Worm (Caenorhabditis elegans) whole organism, L4 larva: ENCODE measurements around the gene symk-1.

Source experiments
- F10B5.3 ChIP-seq: sonication (generic microtip); optimal IDR thresholded peaks from 2 replicates; lab custom pipeline; 2016; ENCODE audit warnings: mild to moderate bottlenecking, missing genetic modification characterization, missing compliant biosample characterization
- F26F4.8 ChIP-seq: fragments of 200-800 bp; sonication (Bioruptor generic); conservative IDR thresholded peaks from 2 replicates; pipeline ENCODE4 v1.3.6; 2022; ENCODE audit warnings: missing genetic modification characterization, missing compliant biosample characterization
- R02D3.7 ChIP-seq: fragments of 150-350 bp; sonication (generic microtip); optimal IDR thresholded peaks from 3 replicates; lab custom pipeline; 2014; ENCODE audit warnings: missing biosample characterization, missing genetic modification characterization
- Y105C5A.15 ChIP-seq: fragments of 200-800 bp; sonication (Bioruptor generic); IDR thresholded peaks from 2 replicates; pipeline ENCODE4 v1.3.6; 2022; ENCODE audit warnings: missing genetic modification characterization, missing compliant biosample characterization
- Y48G9A.11 ChIP-seq: fragments of 200-800 bp; sonication (Bioruptor generic); IDR thresholded peaks from 2 replicates; pipeline ENCODE4 v1.3.6; 2022; ENCODE audit warnings: missing genetic modification reagents, missing genetic modification characterization, missing compliant biosample characterization
- Y5F2A.4 ChIP-seq: fragments of 200-800 bp; sonication (Bioruptor generic); optimal IDR thresholded peaks from 2 replicates; lab custom pipeline; 2018; ENCODE audit warnings: mild to moderate bottlenecking, missing genetic modification characterization, missing compliant biosample characterization
- ZK546.5 ChIP-seq, 2 experiments: sonication (generic microtip); optimal IDR thresholded peaks; 2 replicates each; lab custom pipeline; 2017; ENCODE audit warnings: missing biosample characterization in 2 of 2, missing genetic modification characterization in 2 of 2
- aly-2 ChIP-seq: sonication (generic microtip); optimal IDR thresholded peaks from 2 replicates; lab custom pipeline; 2018; ENCODE audit warnings: missing biosample characterization, missing genetic modification characterization
- ceh-20 ChIP-seq: fragments of 200-800 bp; sonication (Bioruptor generic); IDR thresholded peaks from 2 replicates; pipeline ENCODE4 v1.3.6; 2022; ENCODE audit warnings: missing genetic modification reagents, missing genetic modification characterization, missing compliant biosample characterization
- ceh-32 ChIP-seq: sonication (generic microtip); optimal IDR thresholded peaks from 2 replicates; lab custom pipeline; 2016; ENCODE audit warnings: mild to moderate bottlenecking, missing genetic modification characterization, missing compliant biosample characterization; ENCODE audit not compliant: poor library complexity
- cey-2 ChIP-seq: sonication (generic microtip); optimal IDR thresholded peaks from 3 replicates; lab custom pipeline; 2017; ENCODE audit warnings: missing genetic modification characterization, mild to moderate bottlenecking, missing compliant biosample characterization, antibody characterized with exemption, borderline replicate concordance; ENCODE audit not compliant: insufficient read depth
- ctbp-1 ChIP-seq: fragments of 200-800 bp; sonication (Bioruptor generic); IDR thresholded peaks from 2 replicates; pipeline ENCODE4 v1.3.6; 2022; ENCODE audit warnings: missing genetic modification reagents, missing genetic modification characterization, missing compliant biosample characterization
- daf-16 ChIP-seq, 3 experiments: sonication (generic microtip); optimal IDR thresholded peaks; 2 replicates each; lab custom pipeline; 2016 to 2017; ENCODE audit warnings: missing genetic modification characterization in 3 of 3, missing genetic modification reagents in 3 of 3, mild to moderate bottlenecking in 2 of 3, missing compliant biosample characterization in 2 of 3, missing biosample characterization in 1 of 3, moderate library complexity in 1 of 3
- dmd-6 ChIP-seq: fragments of 200-800 bp; sonication (Bioruptor generic); IDR thresholded peaks from 2 replicates; pipeline ENCODE4 v1.3.6; 2022; ENCODE audit warnings: missing genetic modification reagents, missing genetic modification characterization, missing compliant biosample characterization
- dve-1 ChIP-seq: sonication (generic microtip); optimal IDR thresholded peaks from 2 replicates; lab custom pipeline; 2017; ENCODE audit warnings: antibody characterized with exemption, mild to moderate bottlenecking, missing genetic modification characterization, missing compliant biosample characterization; ENCODE audit not compliant: insufficient read depth
- egl-27 ChIP-seq: sonication (generic microtip); optimal IDR thresholded peaks from 3 replicates; lab custom pipeline; 2017; ENCODE audit warnings: missing biosample characterization, missing genetic modification reagents, missing genetic modification characterization
- hlh-30 ChIP-seq: sonication (generic microtip); optimal IDR thresholded peaks from 2 replicates; lab custom pipeline; 2017; ENCODE audit warnings: antibody characterized with exemption, mild to moderate bottlenecking, missing genetic modification characterization, missing compliant biosample characterization; ENCODE audit not compliant: insufficient read depth
- hmg-1.1 ChIP-seq: fragments of 200-800 bp; sonication (Bioruptor generic); IDR thresholded peaks from 2 replicates; pipeline ENCODE4 v1.3.6; 2022; ENCODE audit warnings: missing genetic modification reagents, missing genetic modification characterization, missing compliant biosample characterization
- lin-1 ChIP-seq: fragments of 200-800 bp; sonication (Bioruptor generic); IDR thresholded peaks from 2 replicates; pipeline ENCODE4 v1.3.6; 2022; ENCODE audit warnings: missing genetic modification reagents, missing genetic modification characterization, missing compliant biosample characterization
- lin-13 ChIP-seq: fragments of 150-350 bp; optimal IDR thresholded peaks from 2 replicates; lab custom pipeline; 2014; ENCODE audit warnings: missing biosample characterization, missing genetic modification reagents, missing genetic modification characterization
- lin-38 ChIP-seq: fragments of 200-800 bp; sonication (Bioruptor generic); IDR thresholded peaks from 2 replicates; pipeline ENCODE4 v1.3.6; 2022; ENCODE audit warnings: missing genetic modification reagents, missing genetic modification characterization, missing compliant biosample characterization
- mep-1 ChIP-seq: fragments of 150-350 bp; sonication (generic microtip); optimal IDR thresholded peaks from 3 replicates; lab custom pipeline; 2014; ENCODE audit warnings: missing biosample characterization, missing genetic modification characterization
- mxl-3 ChIP-seq: fragments of 200-800 bp; sonication (Bioruptor generic); optimal IDR thresholded peaks from 2 replicates; lab custom pipeline; 2018; ENCODE audit warnings: mild to moderate bottlenecking, missing genetic modification characterization, missing compliant biosample characterization
- nhr-25 ChIP-seq: sonication (generic microtip); optimal IDR thresholded peaks from 2 replicates; lab custom pipeline; 2017; ENCODE audit warnings: missing genetic modification characterization, mild to moderate bottlenecking, missing compliant biosample characterization, antibody characterized with exemption, moderate library complexity, borderline replicate concordance; ENCODE audit not compliant: insufficient read depth
- set-16 ChIP-seq: fragments of 200-800 bp; sonication (Bioruptor generic); IDR thresholded peaks from 2 replicates; pipeline ENCODE4 v1.3.6; 2022; ENCODE audit warnings: missing genetic modification reagents, missing genetic modification characterization, missing compliant biosample characterization
- tra-1 ChIP-seq: fragments of 200-800 bp; sonication (Bioruptor generic); IDR thresholded peaks from 2 replicates; pipeline ENCODE4 v1.3.6; 2022; ENCODE audit warnings: missing genetic modification reagents, missing genetic modification characterization, missing compliant biosample characterization
- unc-130 ChIP-seq: sonication (generic microtip); optimal IDR thresholded peaks from 2 replicates; lab custom pipeline; 2016; ENCODE audit warnings: missing genetic modification reagents, missing genetic modification characterization, missing compliant biosample characterization
- unc-39 ChIP-seq: sonication (generic microtip); optimal IDR thresholded peaks from 2 replicates; lab custom pipeline; 2017; ENCODE audit warnings: missing biosample characterization, missing genetic modification characterization
- zfp-2 ChIP-seq: sonication (generic microtip); optimal IDR thresholded peaks from 2 replicates; lab custom pipeline; 2016; ENCODE audit warnings: mild to moderate bottlenecking, missing genetic modification characterization, missing compliant biosample characterization
- ztf-11 ChIP-seq: fragments of 150-350 bp; optimal IDR thresholded peaks from 2 replicates; lab custom pipeline; 2014; ENCODE audit warnings: missing biosample characterization, missing genetic modification characterization
- ztf-7 ChIP-seq: fragments of 150-350 bp; optimal IDR thresholded peaks from 2 replicates; lab custom pipeline; 2014; ENCODE audit warnings: missing biosample characterization, missing genetic modification characterization

Gene symk-1

ce11 chrV:8569841-8570361, at the start of gene symk-1, which contains the start of gene F25G6.9 (continued):
- TF ChIP-seq daf-16 (GFP tag; optimal IDR thresholded peaks at IDR 0.05; lab: Kevin White, UChicago) = no peak
- TF ChIP-seq daf-16 (tag; optimal IDR thresholded peaks at IDR 0.05; lab: Kevin White, UChicago) = no peak
- TF ChIP-seq hmg-1.1 (GFP tag; lab: Robert Waterston, UW) = peak; percentile 70

- TF ChIP-seq unc-130 (GFP tag; lab: Kevin White, UChicago) = no peak
- no peak for TF ChIP-seq dve-1 (tag; lab: Kevin White, UChicago)
- TF ChIP-seq ztf-7 = no peak
- no peak for TF ChIP-seq aly-2 (tag; lab: Kevin White, UChicago)
- TF ChIP-seq ZK546.5 (tag; optimal IDR thresholded peaks at IDR 0.05; lab: Kevin White, UChicago) = no peak
- TF ChIP-seq cey-2 (tag; lab: Kevin White, UChicago) = no peak
- no peak for TF ChIP-seq lin-13 (GFP tag; lab: Kevin White, UChicago)
- TF ChIP-seq ctbp-1 (GFP tag; lab: Robert Waterston, UW) = no peak
- TF ChIP-seq Y5F2A.4 = no peak
- TF ChIP-seq mep-1 (tag; lab: Kevin White, UChicago) = no peak
- TF ChIP-seq F26F4.8 (GFP tag; lab: Robert Waterston, UW) = no peak
- TF ChIP-seq mxl-3 = no peak
- TF ChIP-seq ceh-20 (GFP tag; lab: Robert Waterston, UW) = no peak
- no peak for TF ChIP-seq ceh-32 (tag; lab: Kevin White, UChicago)
- no peak for TF ChIP-seq hlh-30
- TF ChIP-seq nhr-25 = no peak
- TF ChIP-seq, all 104 proteins: peak for 0
These were observed 49.1 kb upstream of the symk-1 start, which contains the start of the genes F45F2.11 and otpl-7 for ce11 chrV:8520846-8521553. TSS of gene F45F2.11 (minus strand) at chrV:8520896. TSS of gene otpl-7 (plus strand) at chrV:8521503.

ce11 chrV:8525774-8526173, 44.3 kb upstream of the symk-1 start, which contains the start of gene otpl-6:
TSS of gene otpl-6 (plus strand) at chrV:8526074.
- TF ChIP-seq ztf-11 (tag; lab: Kevin White, UChicago) = no peak
- 0 out of 2 replicates have a peak, but pooled peaks have one; percentile 12 for TF ChIP-seq dmd-6 (GFP tag; lab: Robert Waterston, UW)
- TF ChIP-seq ceh-32 (tag; lab: Kevin White, UChicago) = no peak
- TF ChIP-seq, all 104 proteins: peak for 1

ce11 chrV:8529219-8529618, 40.9 kb upstream of the symk-1 start, which contains the start of gene otpl-5:
TSS of gene otpl-5 (plus strand) at chrV:8529519.
- TF ChIP-seq Y105C5A.15 (GFP tag; lab: Robert Waterston, UW) (no peak), lin-38 (GFP tag; lab: Robert Waterston, UW) (no peak), mep-1 (tag; lab: Kevin White, UChicago) (no peak), F10B5.3 (tag; lab: Kevin White, UChicago) (no peak), lin-1 (GFP tag; lab: Robert Waterston, UW) (no peak)
- TF ChIP-seq, all 104 proteins: peak for 0

- peak; percentile 37; the same call in 1 of the 2 replicates for TF ChIP-seq set-16 (GFP tag; lab: Robert Waterston, UW)
- TF ChIP-seq, all 104 proteins: peak for 1; not testable (repeated sequence) for 103
These were observed 37.0 kb upstream of the symk-1 start, which contains the start of the genes his-8 and his-7 for ce11 chrV:8533067-8533466. TSS of gene his-8 (minus strand) at chrV:8533086. TSS of gene his-7 (plus strand) at chrV:8533379.

- no peak for TF ChIP-seq hlh-30
- no peak for TF ChIP-seq tra-1 (GFP tag; lab: Robert Waterston, UW)
- no peak for TF ChIP-seq zfp-2 (tag; lab: Kevin White, UChicago)
- TF ChIP-seq egl-27 (tag; lab: Kevin White, UChicago) = no peak
- TF ChIP-seq Y48G9A.11 (GFP tag; lab: Robert Waterston, UW) = no peak
- TF ChIP-seq R02D3.7 = no peak
- no peak for TF ChIP-seq ZK546.5 (tag; optimal IDR thresholded peaks at IDR 0.05; lab: Kevin White, UChicago)
- no peak for TF ChIP-seq mxl-3
- no peak for TF ChIP-seq ceh-20 (GFP tag; lab: Robert Waterston, UW)
- TF ChIP-seq ztf-11 (tag; lab: Kevin White, UChicago) = no peak
- no peak for TF ChIP-seq dmd-6 (GFP tag; lab: Robert Waterston, UW)
- no peak for TF ChIP-seq F10B5.3 (tag; lab: Kevin White, UChicago)
- TF ChIP-seq unc-39 (tag; lab: Kevin White, UChicago) = no peak
These were observed 36.2 kb upstream of the symk-1 start for ce11 chrV:8533916-8534315.
